Worm (Caenorhabditis elegans) whole organism, young adult: ENCODE results near the gene Y39A1A.20.

Source experiments
- B0336.3 ChIP-seq: fragments of 200-800 bp; sonication (Bioruptor generic); IDR thresholded peaks from 2 replicates; pipeline ENCODE4 v1.3.6; 2022; ENCODE audit warnings: missing genetic modification characterization, missing compliant biosample characterization
- D2030.7 ChIP-seq: fragments of 200-800 bp; sonication (Bioruptor generic); IDR thresholded peaks from 2 replicates; pipeline ENCODE4 v1.3.6; 2022; ENCODE audit warnings: missing genetic modification reagents, missing genetic modification characterization, missing compliant biosample characterization
- F10E7.11 ChIP-seq: sonication (generic microtip); optimal IDR thresholded peaks from 2 replicates; lab custom pipeline; 2017; ENCODE audit warnings: mild to moderate bottlenecking, missing genetic modification characterization, moderate library complexity, missing compliant biosample characterization
- F22D6.2 ChIP-seq: sonication (generic microtip); optimal IDR thresholded peaks from 2 replicates; lab custom pipeline; 2016; ENCODE audit warnings: mild to moderate bottlenecking, missing genetic modification characterization, missing compliant biosample characterization
- F57C9.4 ChIP-seq: sonication (generic microtip); optimal IDR thresholded peaks from 2 replicates; lab custom pipeline; 2017; ENCODE audit warnings: mild to moderate bottlenecking, missing genetic modification characterization, missing compliant biosample characterization
- K11D2.4 ChIP-seq: fragments of 200-800 bp; sonication (Bioruptor generic); IDR thresholded peaks from 2 replicates; pipeline ENCODE4 v1.3.6; 2022; ENCODE audit warnings: missing genetic modification reagents, missing genetic modification characterization, missing compliant biosample characterization
- K12H6.12 ChIP-seq: fragments of 200-800 bp; sonication (Bioruptor generic); optimal IDR thresholded peaks from 2 replicates; lab custom pipeline; 2018; ENCODE audit warnings: mild to moderate bottlenecking, missing genetic modification characterization, missing compliant biosample characterization
- T26A5.8 ChIP-seq: sonication (generic microtip); optimal IDR thresholded peaks from 2 replicates; lab custom pipeline; 2016; ENCODE audit warnings: missing genetic modification characterization, missing compliant biosample characterization
- Y53G8AR.9 ChIP-seq: fragments of 200-800 bp; sonication (Bioruptor generic); conservative IDR thresholded peaks from 2 replicates; pipeline ENCODE4 v1.3.6; 2022; ENCODE audit warnings: missing genetic modification reagents, missing genetic modification characterization, missing compliant biosample characterization
- Y67H2A.10 ChIP-seq: fragments of 200-800 bp; sonication (Bioruptor generic); conservative IDR thresholded peaks from 2 replicates; pipeline ENCODE4 v1.3.6; 2022; ENCODE audit warnings: missing genetic modification reagents, missing genetic modification characterization, missing compliant biosample characterization
- Y79H2A.3 ChIP-seq: fragments of 200-800 bp; sonication (Bioruptor generic); conservative IDR thresholded peaks from 2 replicates; pipeline ENCODE4 v1.3.6; 2022; ENCODE audit warnings: missing genetic modification reagents, missing genetic modification characterization, missing compliant biosample characterization
- aptf-2 ChIP-seq: fragments of 200-800 bp; sonication (Bioruptor generic); conservative IDR thresholded peaks from 2 replicates; pipeline ENCODE4 v1.3.6; 2022; ENCODE audit warnings: missing genetic modification reagents, missing genetic modification characterization, missing compliant biosample characterization
- atf-7 ChIP-seq: sonication (generic microtip); optimal IDR thresholded peaks from 2 replicates; lab custom pipeline; 2017; ENCODE audit warnings: mild to moderate bottlenecking, missing genetic modification characterization, missing compliant biosample characterization
- athp-1 ChIP-seq: sonication (generic microtip); optimal IDR thresholded peaks from 2 replicates; lab custom pipeline; 2017; ENCODE audit warnings: mild to moderate bottlenecking, missing genetic modification characterization, missing compliant biosample characterization
- bed-2 ChIP-seq: fragments of 200-800 bp; sonication (Bioruptor generic); IDR thresholded peaks from 2 replicates; pipeline ENCODE4 v1.3.6; 2022; ENCODE audit warnings: missing genetic modification reagents, missing genetic modification characterization, missing compliant biosample characterization
- cebp-1 ChIP-seq, 2 experiments: fragments of 200-800 bp in 1 of 2; sonication (Bioruptor generic) in 1 of 2; sonication (generic microtip) in 1 of 2; IDR thresholded peaks in 1 of 2; optimal IDR thresholded peaks in 1 of 2; 2 replicates each; pipeline versions ENCODE4 v1.3.6 to Lab custom; 2017 to 2022; ENCODE audit warnings: missing compliant biosample characterization in 2 of 2, missing genetic modification characterization in 2 of 2, mild to moderate bottlenecking in 1 of 2, missing genetic modification reagents in 1 of 2, moderate library complexity in 1 of 2
- ceh-100 ChIP-seq: fragments of 200-800 bp; sonication (Bioruptor generic); IDR thresholded peaks from 2 replicates; pipeline ENCODE4 v1.3.6; 2022; ENCODE audit warnings: missing genetic modification reagents, missing genetic modification characterization, missing compliant biosample characterization
- ceh-79 ChIP-seq: sonication (generic microtip); optimal IDR thresholded peaks from 2 replicates; lab custom pipeline; 2017; ENCODE audit warnings: mild to moderate bottlenecking, missing genetic modification characterization, missing compliant biosample characterization
- die-1 ChIP-seq: sonication (generic microtip); optimal IDR thresholded peaks from 2 replicates; lab custom pipeline; 2016; ENCODE audit warnings: missing genotype, mild to moderate bottlenecking, missing genetic modification characterization, missing compliant biosample characterization
- dox-1 ChIP-seq: fragments of 200-800 bp; sonication (Bioruptor generic); IDR thresholded peaks from 2 replicates; pipeline ENCODE4 v1.3.6; 2022; ENCODE audit warnings: missing genetic modification reagents, missing genetic modification characterization, missing compliant biosample characterization
- egl-44 ChIP-seq: fragments of 200-800 bp; sonication (Bioruptor generic); IDR thresholded peaks from 2 replicates; pipeline ENCODE4 v1.3.6; 2022; ENCODE audit warnings: missing genetic modification reagents, missing genetic modification characterization, missing compliant biosample characterization
- ekl-4 ChIP-seq: fragments of 200-800 bp; sonication (Bioruptor generic); IDR thresholded peaks from 2 replicates; pipeline ENCODE4 v1.3.6; 2022; ENCODE audit warnings: missing genetic modification reagents, missing genetic modification characterization, missing compliant biosample characterization
- gei-17 ChIP-seq: fragments of 200-800 bp; sonication (Bioruptor generic); optimal IDR thresholded peaks from 2 replicates; lab custom pipeline; 2018; ENCODE audit warnings: mild to moderate bottlenecking, missing genetic modification characterization, missing compliant biosample characterization
- hmg-1.2 ChIP-seq: fragments of 200-800 bp; sonication (Bioruptor generic); IDR thresholded peaks from 2 replicates; pipeline ENCODE4 v1.3.6; 2022; ENCODE audit warnings: missing genetic modification reagents, missing genetic modification characterization, missing compliant biosample characterization
- let-526 ChIP-seq: fragments of 200-800 bp; sonication (Bioruptor generic); IDR thresholded peaks from 2 replicates; pipeline ENCODE4 v1.3.6; 2022; ENCODE audit warnings: missing genetic modification reagents, missing genetic modification characterization, missing compliant biosample characterization
- let-607 ChIP-seq, 2 experiments: fragments of 200-800 bp in 1 of 2; sonication (Bioruptor generic) in 1 of 2; sonication (generic microtip) in 1 of 2; optimal IDR thresholded peaks; 2 replicates each; lab custom pipeline; 2016 to 2018; ENCODE audit warnings: mild to moderate bottlenecking in 2 of 2, missing compliant biosample characterization in 2 of 2, missing genetic modification characterization in 2 of 2, moderate library complexity in 2 of 2, missing genotype in 1 of 2
- lin-40 ChIP-seq: sonication (generic microtip); optimal IDR thresholded peaks from 2 replicates; lab custom pipeline; 2016; ENCODE audit warnings: missing genetic modification characterization, mild to moderate bottlenecking, missing compliant biosample characterization, missing genotype, missing genetic modification reagents
- lin-54 ChIP-seq: fragments of 200-800 bp; sonication (Bioruptor generic); optimal IDR thresholded peaks from 2 replicates; lab custom pipeline; 2018; ENCODE audit warnings: mild to moderate bottlenecking, missing genetic modification characterization, missing compliant biosample characterization
- madf-10 ChIP-seq: sonication (generic microtip); optimal IDR thresholded peaks from 2 replicates; lab custom pipeline; 2016; ENCODE audit warnings: mild to moderate bottlenecking, missing genetic modification characterization, missing compliant biosample characterization
- madf-3 ChIP-seq: fragments of 200-800 bp; sonication (Bioruptor generic); IDR thresholded peaks from 2 replicates; pipeline ENCODE4 v1.3.6; 2022; ENCODE audit warnings: missing genetic modification reagents, missing genetic modification characterization, missing compliant biosample characterization
- madf-6 ChIP-seq: fragments of 200-800 bp; sonication (Bioruptor generic); IDR thresholded peaks from 2 replicates; pipeline ENCODE4 v1.3.6; 2022; ENCODE audit warnings: missing genetic modification reagents, missing genetic modification characterization, missing compliant biosample characterization
- nfyb-1 ChIP-seq: fragments of 200-800 bp; sonication (Bioruptor generic); IDR thresholded peaks from 2 replicates; pipeline ENCODE4 v1.3.6; 2022; ENCODE audit warnings: missing genetic modification reagents, missing genetic modification characterization, missing compliant biosample characterization
- nhr-80 ChIP-seq: sonication (generic microtip); optimal IDR thresholded peaks from 2 replicates; lab custom pipeline; 2016; ENCODE audit warnings: missing genetic modification characterization, missing compliant biosample characterization
- nhr-90 ChIP-seq: sonication (generic microtip); optimal IDR thresholded peaks from 2 replicates; lab custom pipeline; 2016; ENCODE audit warnings: missing genotype, mild to moderate bottlenecking, missing genetic modification characterization, missing compliant biosample characterization
- repo-1 ChIP-seq: sonication (generic microtip); optimal IDR thresholded peaks from 2 replicates; lab custom pipeline; 2017; ENCODE audit warnings: mild to moderate bottlenecking, missing genetic modification characterization, missing compliant biosample characterization
- rpc-1 ChIP-seq, 2 experiments: fragments of 150-350 bp in 1 of 2; sonication (generic microtip) in 1 of 2; optimal IDR thresholded peaks; 2 replicates each; lab custom pipeline; 2014 to 2018; ENCODE audit warnings: missing biosample characterization in 1 of 2, missing genetic modification characterization in 1 of 2, missing genetic modification reagents in 1 of 2, missing genotype in 1 of 2
- sea-2 ChIP-seq: fragments of 200-800 bp; sonication (Bioruptor generic); IDR thresholded peaks from 2 replicates; pipeline ENCODE4 v1.3.6; 2022; ENCODE audit warnings: missing genetic modification characterization, missing compliant biosample characterization
- zim-3 ChIP-seq: sonication (generic microtip); optimal IDR thresholded peaks from 2 replicates; lab custom pipeline; 2017; ENCODE audit warnings: mild to moderate bottlenecking, missing genetic modification characterization, moderate library complexity, missing compliant biosample characterization
- ztf-26 ChIP-seq: sonication (generic microtip); optimal IDR thresholded peaks from 2 replicates; lab custom pipeline; 2017; ENCODE audit warnings: missing genetic modification characterization, missing compliant biosample characterization
- ztf-6 ChIP-seq: fragments of 200-800 bp; sonication (Bioruptor generic); IDR thresholded peaks from 2 replicates; pipeline ENCODE4 v1.3.6; 2022; ENCODE audit warnings: missing genetic modification reagents, missing genetic modification characterization, missing compliant biosample characterization

Gene Y39A1A.20

ce11 chrIII:10717479-10717878 lies 17.1 kb upstream of the Y39A1A.20 start (continued):
- TF ChIP-seq ztf-26 (peak; percentile 65), let-607 (tag; optimal IDR thresholded peaks at IDR 0.05; lab: Kevin White, UChicago) (peak in 1 of 2 experiments; percentile 6), madf-10 (tag; lab: Kevin White, UChicago) (peak; percentile 41), die-1 (tag; lab: Kevin White, UChicago) (peak; percentile 45), nfyb-1 (GFP tag; lab: Robert Waterston, UW) (peak; percentile 80), lin-40 (tag; lab: Kevin White, UChicago) (peak; percentile 83)

ce11 chrIII:10716091-10716490 lies 15.7 kb upstream of the Y39A1A.20 start, which contains the start of gene W09D10.4:
W09D10.4 (minus strand) TSS chrIII:10716191.
- TF ChIP-seq cebp-1 (GFP tag; IDR thresholded peaks at IDR 0.05; lab: Robert Waterston, UW) = no peak
- TF ChIP-seq cebp-1 (tag; optimal IDR thresholded peaks at IDR 0.05; lab: Kevin White, UChicago) = peak; percentile 4
- TF ChIP-seq F22D6.2 (tag; lab: Kevin White, UChicago) = no peak
- no peak for TF ChIP-seq D2030.7 (GFP tag; lab: Robert Waterston, UW)

DNA sequence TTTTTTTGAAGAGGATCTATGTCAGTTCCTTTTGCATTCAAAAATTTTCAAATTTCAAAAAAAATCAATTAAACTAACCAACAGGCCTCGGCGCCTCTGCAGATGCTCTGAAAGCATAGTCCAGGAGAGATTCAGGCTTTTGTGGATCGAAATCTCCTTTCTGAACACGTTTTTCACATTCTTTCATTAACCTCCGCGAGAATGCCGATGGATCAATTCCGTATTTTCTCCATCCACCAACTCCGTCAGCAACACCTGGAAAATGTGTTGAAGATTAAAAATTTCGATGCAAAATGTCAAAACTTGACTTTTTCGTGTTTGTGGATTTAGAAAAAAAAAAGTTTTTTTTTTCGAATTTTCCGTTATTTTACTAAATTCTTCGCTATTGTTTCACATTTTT lies 14.2 kb upstream of the Y39A1A.20 start:
- TF ChIP-seq Y53G8AR.9 (GFP tag; lab: Robert Waterston, UW) (no peak), repo-1 (tag; lab: Kevin White, UChicago) (peak; percentile 6), Y79H2A.3 (GFP tag; lab: Robert Waterston, UW) (no peak), K11D2.4 (GFP tag; lab: Robert Waterston, UW) (0 out of 2 replicates have a peak, but pooled peaks have one; percentile 24), ekl-4 (0 out of 2 replicates have a peak, but pooled peaks have one; percentile 51), madf-6 (0 out of 2 replicates have a peak, but pooled peaks have one; percentile 28), madf-3 (0 out of 2 replicates have a peak, but pooled peaks have one; percentile 31), rpc-1 (optimal IDR thresholded peaks at IDR 0.05; lab: Kevin White, UChicago) (no peak), rpc-1 (tag; optimal IDR thresholded peaks at IDR 0.05; lab: Kevin White, UChicago) (no peak), aptf-2 (GFP tag; lab: Robert Waterston, UW) (no peak), let-526 (GFP tag; lab: Robert Waterston, UW) (0 out of 2 replicates have a peak, but pooled peaks have one; percentile 15), cebp-1 (GFP tag; IDR thresholded peaks at IDR 0.05; lab: Robert Waterston, UW) (no peak), cebp-1 (tag; optimal IDR thresholded peaks at IDR 0.05; lab: Kevin White, UChicago) (peak; percentile 23), lin-40 (tag; lab: Kevin White, UChicago) (no peak), nfyb-1 (GFP tag; lab: Robert Waterston, UW) (0 out of 2 replicates have a peak, but pooled peaks have one; percentile 21), lin-54 (GFP tag; lab: Kevin White, UChicago) (no peak), egl-44 (no peak), T26A5.8 (tag; lab: Kevin White, UChicago) (no peak), sea-2 (0 out of 2 replicates have a peak, but pooled peaks have one; percentile 36), zim-3 (peak; percentile 12)

DNA sequence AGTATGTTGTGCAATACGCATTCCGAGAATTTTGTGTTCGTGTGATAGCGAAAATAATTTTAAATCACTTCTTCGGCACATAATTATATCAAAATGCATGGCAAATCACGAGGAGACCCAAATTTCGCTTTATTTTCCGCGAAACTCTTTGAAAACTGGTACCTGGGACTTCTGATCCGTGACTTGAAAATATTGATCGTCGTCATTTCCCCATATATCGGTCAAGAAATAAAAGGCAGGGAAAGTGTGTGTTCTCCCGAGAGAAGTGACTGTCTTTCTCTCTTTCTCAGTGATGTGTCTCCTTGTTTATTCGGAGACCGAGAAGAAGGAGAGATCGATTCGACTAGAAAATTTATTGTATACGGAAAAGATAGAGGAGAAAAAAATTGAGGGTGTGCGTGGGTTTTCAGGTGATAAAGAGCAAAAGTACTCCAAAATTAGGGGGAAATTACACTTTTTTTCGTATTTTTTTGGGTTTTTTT lies 10.9 kb upstream of the Y39A1A.20 start, which contains the start of gene W09D10.5:
W09D10.5 (minus strand) TSS at position 345 of the 482 bp plus-strand sequence.
- TF ChIP-seq Y53G8AR.9 (GFP tag; lab: Robert Waterston, UW) (peak; percentile 42; the same call in 1 of the 2 replicates), dox-1 (peak; percentile 62; the same call in 1 of the 2 replicates), repo-1 (tag; lab: Kevin White, UChicago) (peak; percentile 70), ekl-4 (peak; percentile 57; the same call in 1 of the 2 replicates), hmg-1.2 (GFP tag; lab: Robert Waterston, UW) (no peak), ceh-100 (GFP tag; lab: Robert Waterston, UW) (peak; percentile 20; the same call in 1 of the 2 replicates), Y67H2A.10 (0 out of 2 replicates have a peak, but pooled peaks have one; percentile 27), nhr-90 (tag; lab: Kevin White, UChicago) (peak; percentile 45), ceh-79 (tag; lab: Kevin White, UChicago) (peak; percentile 37), bed-2 (GFP tag; lab: Robert Waterston, UW) (no peak), athp-1 (tag; lab: Kevin White, UChicago) (peak; percentile 53), atf-7 (tag; lab: Kevin White, UChicago) (peak; percentile 38), cebp-1 (GFP tag; IDR thresholded peaks at IDR 0.05; lab: Robert Waterston, UW) (peak; percentile 43; the same call in 1 of the 2 replicates), cebp-1 (tag; optimal IDR thresholded peaks at IDR 0.05; lab: Kevin White, UChicago) (peak; percentile 77), K12H6.12 (tag; lab: Kevin White, UChicago) (peak; percentile 7), nhr-80 (tag; lab: Kevin White, UChicago) (peak; percentile 64), F10E7.11 (tag; lab: Kevin White, UChicago) (no peak), B0336.3 (GFP tag; lab: Robert Waterston, UW) (peak; percentile 78), madf-10 (tag; lab: Kevin White, UChicago) (peak; percentile 18), lin-54 (GFP tag; lab: Kevin White, UChicago) (peak; percentile 39), F57C9.4 (tag; lab: Kevin White, UChicago) (peak; percentile 18), gei-17 (peak; percentile 15), madf-6 (peak; percentile 30; the same call in 1 of the 2 replicates), zim-3 (peak; percentile 78), ztf-6 (GFP tag; lab: Robert Waterston, UW) (no peak)
